Worm (Caenorhabditis elegans) whole organism, early embryonic: ENCODE data around the gene kcc-2.

Source experiments
- B0310.2 ChIP-seq: sonication (generic microtip); optimal IDR thresholded peaks from 2 replicates; lab custom pipeline; 2016; ENCODE audit warnings: mild to moderate bottlenecking, missing genetic modification characterization, missing compliant biosample characterization
- F13C5.2 ChIP-seq: sonication (generic microtip); optimal IDR thresholded peaks from 2 replicates; lab custom pipeline; 2017; ENCODE audit warnings: mild to moderate bottlenecking, missing genetic modification characterization, inconsistent platforms, missing compliant biosample characterization
- aly-1 ChIP-seq: sonication (generic microtip); optimal IDR thresholded peaks from 2 replicates; lab custom pipeline; 2016; ENCODE audit warnings: missing genetic modification characterization, missing compliant biosample characterization
- ama-1 ChIP-seq: fragments of 150-350 bp; optimal IDR thresholded peaks from 2 replicates; lab custom pipeline; 2014
- ceh-13 ChIP-seq: fragments of 200-800 bp; sonication (Bioruptor generic); optimal IDR thresholded peaks from 2 replicates; lab custom pipeline; 2018; ENCODE audit warnings: mild to moderate bottlenecking, missing genetic modification characterization, missing compliant biosample characterization
- ceh-36 ChIP-seq: sonication (generic microtip); optimal IDR thresholded peaks from 2 replicates; lab custom pipeline; 2016; ENCODE audit warnings: missing genetic modification characterization, inconsistent platforms, missing compliant biosample characterization
- ets-7 ChIP-seq: sonication (generic microtip); optimal IDR thresholded peaks from 2 replicates; lab custom pipeline; 2016; ENCODE audit warnings: missing genotype, missing genetic modification characterization, missing compliant biosample characterization
- flt-1 ChIP-seq: fragments of 200-800 bp; sonication (Bioruptor generic); IDR thresholded peaks from 2 replicates; pipeline ENCODE4 v1.3.6; 2022; ENCODE audit warnings: missing genetic modification characterization, missing compliant biosample characterization
- hmbx-1 ChIP-seq: sonication (generic microtip); optimal IDR thresholded peaks from 2 replicates; lab custom pipeline; 2016; ENCODE audit warnings: mild to moderate bottlenecking, missing genetic modification characterization, missing compliant biosample characterization
- hmg-4 ChIP-seq: fragments of 200-800 bp; sonication (Bioruptor generic); optimal IDR thresholded peaks from 2 replicates; lab custom pipeline; 2018; ENCODE audit warnings: mild to moderate bottlenecking, missing genetic modification characterization, missing compliant biosample characterization
- hnd-1 ChIP-seq: sonication (generic microtip); optimal IDR thresholded peaks from 2 replicates; lab custom pipeline; 2016; ENCODE audit warnings: missing genetic modification characterization, missing compliant biosample characterization
- pes-1 ChIP-seq: fragments of 200-800 bp; sonication (Bioruptor generic); IDR thresholded peaks from 2 replicates; pipeline ENCODE4 v1.3.6; 2022; ENCODE audit warnings: missing genetic modification reagents, missing genetic modification characterization, missing compliant biosample characterization
- scrt-1 ChIP-seq: fragments of 200-800 bp; sonication (Bioruptor generic); IDR thresholded peaks from 2 replicates; pipeline ENCODE4 v1.3.6; 2022; ENCODE audit warnings: missing genetic modification characterization, missing compliant biosample characterization
- sea-1 ChIP-seq: fragments of 200-800 bp; sonication (Bioruptor generic); conservative IDR thresholded peaks from 2 replicates; pipeline ENCODE4 v1.3.6; 2022; ENCODE audit warnings: missing genetic modification characterization, missing compliant biosample characterization
- tbx-11 ChIP-seq: fragments of 200-800 bp; sonication (Bioruptor generic); IDR thresholded peaks from 2 replicates; pipeline ENCODE4 v1.3.6; 2022; ENCODE audit warnings: missing genetic modification characterization, missing compliant biosample characterization
- tbx-37 ChIP-seq: fragments of 200-800 bp; sonication (Bioruptor generic); conservative IDR thresholded peaks from 2 replicates; pipeline ENCODE4 v1.3.6; 2022; ENCODE audit warnings: missing genetic modification reagents, missing genetic modification characterization, missing compliant biosample characterization
- tra-4 ChIP-seq: sonication (generic microtip); optimal IDR thresholded peaks from 2 replicates; lab custom pipeline; 2017; ENCODE audit warnings: missing genetic modification characterization, missing compliant biosample characterization

kcc-2 gene

DNA sequence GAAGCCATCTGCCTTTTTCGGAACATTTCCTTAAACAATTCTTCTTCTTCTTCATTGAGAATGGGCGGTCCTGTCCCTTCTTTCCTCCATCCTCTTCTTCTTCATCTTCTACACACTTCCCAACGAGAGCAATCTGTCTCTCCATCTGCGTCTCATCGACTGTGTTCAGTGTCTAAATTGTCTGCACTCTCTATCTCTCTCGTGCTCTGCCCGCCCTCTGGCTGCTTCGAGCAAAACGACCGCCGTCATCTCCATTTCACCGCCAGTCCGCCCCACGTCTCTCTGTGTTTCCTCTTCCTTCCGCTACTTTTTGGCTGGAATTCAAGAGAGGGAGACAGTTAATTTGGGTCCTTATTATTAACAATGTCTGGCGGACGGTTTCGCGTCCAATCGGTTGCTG is 12.7 kb downstream of the kcc-2 start:
- TF ChIP-seq tbx-37 (GFP tag; lab: Robert Waterston, UW), result no peak
- no peak for TF ChIP-seq scrt-1
- TF ChIP-seq flt-1 (GFP tag; lab: Robert Waterston, UW), result no peak
- TF ChIP-seq F13C5.2 (tag; lab: Kevin White, UChicago), result no peak
- TF ChIP-seq aly-1 (tag; lab: Kevin White, UChicago), result no peak
- TF ChIP-seq ceh-36 (tag; lab: Kevin White, UChicago), result no peak
- no peak for TF ChIP-seq ets-7 (tag; lab: Kevin White, UChicago)
- TF ChIP-seq tbx-11 (GFP tag; lab: Robert Waterston, UW), result no peak
- TF ChIP-seq tra-4 (tag; lab: Kevin White, UChicago), result no peak
- no peak for TF ChIP-seq hmg-4 (GFP tag; lab: Kevin White, UChicago)
- no peak for TF ChIP-seq ama-1
- TF ChIP-seq B0310.2 (tag; lab: Kevin White, UChicago), result no peak

- TF ChIP-seq ets-7 (tag; lab: Kevin White, UChicago) (no peak), tra-4 (tag; lab: Kevin White, UChicago) (no peak), hmg-4 (GFP tag; lab: Kevin White, UChicago) (no peak), ceh-13 (GFP tag; lab: Kevin White, UChicago) (no peak), sea-1 (GFP tag; lab: Robert Waterston, UW) (no peak), tbx-37 (GFP tag; lab: Robert Waterston, UW) (no peak), tbx-11 (GFP tag; lab: Robert Waterston, UW) (no peak), flt-1 (GFP tag; lab: Robert Waterston, UW) (no peak), ceh-36 (tag; lab: Kevin White, UChicago) (no peak), scrt-1 (no peak), hnd-1 (tag; lab: Kevin White, UChicago) (no peak), B0310.2 (tag; lab: Kevin White, UChicago) (no peak), hmbx-1 (tag; lab: Kevin White, UChicago) (no peak), ama-1 (no peak), pes-1 (GFP tag; lab: Robert Waterston, UW) (no peak), aly-1 (tag; lab: Kevin White, UChicago) (no peak), F13C5.2 (tag; lab: Kevin White, UChicago) (no peak)
Observed at ce11 chrIV:6054833-6055232, 14.1 kb downstream of the kcc-2 start.

ce11 chrIV:6059702-6060101 is 18.9 kb downstream of the kcc-2 start:
- TF ChIP-seq hmbx-1 (tag; lab: Kevin White, UChicago) (no peak), sea-1 (GFP tag; lab: Robert Waterston, UW) (no peak), tbx-37 (GFP tag; lab: Robert Waterston, UW) (no peak), F13C5.2 (tag; lab: Kevin White, UChicago) (no peak), aly-1 (tag; lab: Kevin White, UChicago) (no peak), pes-1 (GFP tag; lab: Robert Waterston, UW) (no peak), scrt-1 (no peak), tbx-11 (GFP tag; lab: Robert Waterston, UW) (no peak), B0310.2 (tag; lab: Kevin White, UChicago) (no peak), ceh-13 (GFP tag; lab: Kevin White, UChicago) (no peak)

ce11 chrIV:6060912-6061311 is 20.1 kb downstream of the kcc-2 start:
- no peak for TF ChIP-seq scrt-1
- TF ChIP-seq sea-1 (GFP tag; lab: Robert Waterston, UW), result no peak
- TF ChIP-seq hnd-1 (tag; lab: Kevin White, UChicago), result no peak
- TF ChIP-seq tbx-37 (GFP tag; lab: Robert Waterston, UW), result no peak

- no peak for TF ChIP-seq hnd-1 (tag; lab: Kevin White, UChicago)
- TF ChIP-seq scrt-1, result no peak
- TF ChIP-seq hmg-4 (GFP tag; lab: Kevin White, UChicago), result no peak
- no peak for TF ChIP-seq tra-4 (tag; lab: Kevin White, UChicago)
- TF ChIP-seq ceh-13 (GFP tag; lab: Kevin White, UChicago), result no peak
- TF ChIP-seq aly-1 (tag; lab: Kevin White, UChicago), result no peak
Observed at ce11 chrIV:6062078-6062477, 21.3 kb downstream of the kcc-2 start.

ce11 chrIV:6064657-6065056 is 23.9 kb downstream of the kcc-2 start:
- TF ChIP-seq F13C5.2 (tag; lab: Kevin White, UChicago) (no peak), ama-1 (no peak)

- no peak for TF ChIP-seq hmbx-1 (tag; lab: Kevin White, UChicago)
- no peak for TF ChIP-seq sea-1 (GFP tag; lab: Robert Waterston, UW)
- no peak for TF ChIP-seq tra-4 (tag; lab: Kevin White, UChicago)
- no peak for TF ChIP-seq flt-1 (GFP tag; lab: Robert Waterston, UW)
- no peak for TF ChIP-seq tbx-37 (GFP tag; lab: Robert Waterston, UW)
- no peak for TF ChIP-seq hnd-1 (tag; lab: Kevin White, UChicago)
- TF ChIP-seq hmg-4 (GFP tag; lab: Kevin White, UChicago), result no peak
- TF ChIP-seq ceh-13 (GFP tag; lab: Kevin White, UChicago), result no peak
- TF ChIP-seq aly-1 (tag; lab: Kevin White, UChicago), result no peak
- no peak for TF ChIP-seq ceh-36 (tag; lab: Kevin White, UChicago)
- no peak for TF ChIP-seq B0310.2 (tag; lab: Kevin White, UChicago)
- TF ChIP-seq ets-7 (tag; lab: Kevin White, UChicago), result no peak
- no peak for TF ChIP-seq scrt-1
- no peak for TF ChIP-seq ama-1
- TF ChIP-seq tbx-11 (GFP tag; lab: Robert Waterston, UW), result no peak
- no peak for TF ChIP-seq F13C5.2 (tag; lab: Kevin White, UChicago)
- no peak for TF ChIP-seq pes-1 (GFP tag; lab: Robert Waterston, UW)
Observed at ce11 chrIV:6065186-6065585, 24.4 kb downstream of the kcc-2 start.

ce11 chrIV:6071026-6071425 is 30.2 kb downstream of the kcc-2 start:
- TF ChIP-seq tbx-11 (GFP tag; lab: Robert Waterston, UW) (no peak), F13C5.2 (tag; lab: Kevin White, UChicago) (no peak), tra-4 (tag; lab: Kevin White, UChicago) (no peak), ceh-36 (tag; lab: Kevin White, UChicago) (no peak)
